Fruit fly (Drosophila melanogaster) whole organism, embryonic: ENCODE data around the gene Rab40.

Experiments used
- ATbp ChIP-seq: fragments of 200-800 bp; sonication (Bioruptor generic); optimal IDR thresholded peaks from 2 replicates; lab custom pipeline; 2017; ENCODE audit warnings: missing biosample characterization, mild to moderate bottlenecking, missing genetic modification characterization, missing genetic modification reagents
- CG10209 ChIP-seq: fragments of 200-800 bp; sonication (Bioruptor generic); optimal IDR thresholded peaks from 3 replicates; lab custom pipeline; 2017; ENCODE audit warnings: missing biosample characterization, mild to moderate bottlenecking, missing genetic modification characterization, missing genetic modification reagents
- CG10565 ChIP-seq: fragments of 200-800 bp; sonication (Bioruptor generic); optimal IDR thresholded peaks from 3 replicates; lab custom pipeline; 2016; ENCODE audit warnings: missing biosample characterization, mild to moderate bottlenecking, missing genetic modification characterization
- CG10654 ChIP-seq: fragments of 200-800 bp; sonication (Bioruptor generic); optimal IDR thresholded peaks from 2 replicates; lab custom pipeline; 2016; ENCODE audit warnings: missing biosample characterization, missing genetic modification characterization
- CG11504 ChIP-seq: fragments of 200-800 bp; sonication (Bioruptor generic); optimal IDR thresholded peaks from 3 replicates; lab custom pipeline; 2019; ENCODE audit warnings: missing biosample characterization, mild to moderate bottlenecking, missing genetic modification characterization, moderate library complexity
- CG11695 ChIP-seq: fragments of 200-800 bp; sonication (Bioruptor generic); IDR thresholded peaks from 3 replicates; pipeline ENCODE4 v1.3.6; 2022; ENCODE audit warnings: missing biosample characterization, missing genetic modification characterization
- CG12155 ChIP-seq: fragments of 200-800 bp; sonication (Bioruptor generic); optimal IDR thresholded peaks from 3 replicates; lab custom pipeline; 2016; ENCODE audit warnings: missing biosample characterization, missing genetic modification characterization
- CG12659 ChIP-seq: fragments of 200-800 bp; sonication (Bioruptor generic); optimal IDR thresholded peaks from 3 replicates; lab custom pipeline; 2017; ENCODE audit warnings: mild to moderate bottlenecking, missing biosample characterization, missing genetic modification reagents, missing genetic modification characterization
- CG14441 ChIP-seq: fragments of 200-800 bp; sonication (Bioruptor generic); IDR thresholded peaks from 2 replicates; pipeline ENCODE4 v1.3.6; 2022; ENCODE audit warnings: missing biosample characterization, missing genetic modification characterization
- CG15269 ChIP-seq: fragments of 200-800 bp; sonication (Bioruptor generic); optimal IDR thresholded peaks from 2 replicates; lab custom pipeline; 2018; ENCODE audit warnings: missing biosample characterization, mild to moderate bottlenecking, missing genetic modification characterization, moderate library complexity
- CG16813 ChIP-seq: fragments of 200-800 bp; sonication (Bioruptor generic); IDR thresholded peaks from 3 replicates; pipeline ENCODE4 v1.3.6; 2022; ENCODE audit warnings: missing biosample characterization, missing genetic modification characterization; ENCODE audit not compliant: partially characterized antibody
- CG18262 ChIP-seq: fragments of 200-800 bp; optimal IDR thresholded peaks from 3 replicates; lab custom pipeline; 2019; ENCODE audit warnings: missing biosample characterization, mild to moderate bottlenecking, missing genetic modification characterization, moderate library complexity
- CG18476 ChIP-seq: fragments of 200-800 bp; sonication (Bioruptor generic); optimal IDR thresholded peaks from 2 replicates; lab custom pipeline; 2016; ENCODE audit warnings: missing biosample characterization, mild to moderate bottlenecking, missing genetic modification characterization
- CG2678 ChIP-seq: fragments of 200-800 bp; sonication (Bioruptor generic); optimal IDR thresholded peaks from 3 replicates; lab custom pipeline; 2019; ENCODE audit warnings: missing biosample characterization, mild to moderate bottlenecking, missing genetic modification characterization, moderate library complexity
- CG2889 ChIP-seq: fragments of 200-800 bp; sonication (Bioruptor generic); IDR thresholded peaks from 3 replicates; pipeline ENCODE4 v1.3.6; 2022; ENCODE audit warnings: missing biosample characterization, missing genetic modification characterization
- CG34224 ChIP-seq: fragments of 200-800 bp; sonication (Bioruptor generic); IDR thresholded peaks from 3 replicates; pipeline ENCODE4 v1.3.6; 2022; ENCODE audit warnings: missing biosample characterization, missing genetic modification characterization; ENCODE audit not compliant: partially characterized antibody
- CG43689 ChIP-seq: fragments of 200-800 bp; sonication (Bioruptor generic); IDR thresholded peaks from 2 replicates; pipeline ENCODE4 v1.3.6; 2022; ENCODE audit warnings: missing biosample characterization, missing genetic modification characterization
- CG5180 ChIP-seq: fragments of 200-800 bp; sonication (Bioruptor generic); optimal IDR thresholded peaks from 3 replicates; lab custom pipeline; 2017; ENCODE audit warnings: missing biosample characterization, missing genetic modification characterization, mild to moderate bottlenecking, moderate library complexity, missing genetic modification reagents
- CG5953 ChIP-seq: fragments of 200-800 bp; sonication (Bioruptor generic); IDR thresholded peaks from 2 replicates; pipeline ENCODE4 v1.3.6; 2022; ENCODE audit warnings: missing biosample characterization, missing genetic modification characterization
- CG6813 ChIP-seq: fragments of 200-800 bp; sonication (Bioruptor generic); optimal IDR thresholded peaks from 2 replicates; lab custom pipeline; 2017; ENCODE audit warnings: missing biosample characterization, missing genetic modification characterization, mild to moderate bottlenecking, moderate library complexity, missing genetic modification reagents
- CG8478 ChIP-seq: fragments of >200 bp; optimal IDR thresholded peaks from 2 replicates; lab custom pipeline; 2018
- CG8924 ChIP-seq: fragments of 200-800 bp; optimal IDR thresholded peaks from 3 replicates; lab custom pipeline; 2019; ENCODE audit warnings: missing biosample characterization, mild to moderate bottlenecking, missing genetic modification characterization, moderate library complexity
- Doc2 ChIP-seq: fragments of 200-800 bp; sonication (Bioruptor generic); IDR thresholded peaks from 2 replicates; pipeline ENCODE4 v1.3.6; 2022; ENCODE audit warnings: missing biosample characterization, missing genetic modification characterization
- Gsc ChIP-seq: fragments of 200-800 bp; sonication (Bioruptor generic); IDR thresholded peaks from 2 replicates; pipeline ENCODE4 v1.3.6; 2022; ENCODE audit warnings: missing biosample characterization, missing genetic modification characterization
- HHEX ChIP-seq: fragments of 200-800 bp; sonication (Bioruptor generic); optimal IDR thresholded peaks from 3 replicates; lab custom pipeline; 2017; ENCODE audit warnings: missing biosample characterization, mild to moderate bottlenecking, missing genetic modification characterization, missing genetic modification reagents
- Hey ChIP-seq: fragments of 200-800 bp; sonication (Bioruptor generic); optimal IDR thresholded peaks from 3 replicates; lab custom pipeline; 2018; ENCODE audit warnings: missing biosample characterization, mild to moderate bottlenecking, missing genetic modification characterization
- Meics ChIP-seq: fragments of 200-800 bp; sonication (Bioruptor generic); optimal IDR thresholded peaks from 2 replicates; lab custom pipeline; 2017; ENCODE audit warnings: missing biosample characterization, mild to moderate bottlenecking, missing genetic modification characterization
- NC2α ChIP-seq: fragments of 200-800 bp; sonication (Bioruptor generic); optimal IDR thresholded peaks from 2 replicates; lab custom pipeline; 2016; ENCODE audit warnings: missing biosample characterization, missing genetic modification characterization
- NK7.1 ChIP-seq: fragments of 200-800 bp; sonication (Bioruptor generic); optimal IDR thresholded peaks from 3 replicates; lab custom pipeline; 2016; ENCODE audit warnings: missing biosample characterization, missing genetic modification characterization
- Nf-YC ChIP-seq: fragments of 200-800 bp; optimal IDR thresholded peaks from 3 replicates; lab custom pipeline; 2019; ENCODE audit warnings: missing biosample characterization, mild to moderate bottlenecking, missing genetic modification characterization, moderate library complexity
- NfI ChIP-seq: fragments of 200-800 bp; sonication (Bioruptor generic); optimal IDR thresholded peaks from 3 replicates; lab custom pipeline; 2018; ENCODE audit warnings: missing biosample characterization, mild to moderate bottlenecking, missing genetic modification characterization, moderate library complexity
- Side ChIP-seq: fragments of 200-800 bp; sonication (Bioruptor generic); optimal IDR thresholded peaks from 2 replicates; lab custom pipeline; 2016; ENCODE audit warnings: missing biosample characterization, missing genetic modification characterization
- Sin3A ChIP-seq: fragments of >200 bp; optimal IDR thresholded peaks from 2 replicates; lab custom pipeline; 2018
- amos ChIP-seq: fragments of 200-800 bp; sonication (Bioruptor generic); IDR thresholded peaks from 2 replicates; pipeline ENCODE4 v1.3.6; 2022; ENCODE audit warnings: missing biosample characterization, missing genetic modification characterization; ENCODE audit not compliant: partially characterized antibody
- bbx ChIP-seq: fragments of 200-800 bp; sonication (Bioruptor generic); IDR thresholded peaks from 2 replicates; pipeline ENCODE4 v1.3.6; 2022; ENCODE audit warnings: missing biosample characterization, missing genetic modification characterization; ENCODE audit not compliant: partially characterized antibody
- bcd ChIP-seq: fragments of 200-800 bp; sonication (Bioruptor generic); optimal IDR thresholded peaks from 2 replicates; lab custom pipeline; 2017; ENCODE audit warnings: missing biosample characterization, mild to moderate bottlenecking, missing genetic modification characterization
- bowl ChIP-seq: fragments of 200-800 bp; sonication (Bioruptor generic); IDR thresholded peaks from 2 replicates; pipeline ENCODE4 v1.3.6; 2022; ENCODE audit warnings: missing biosample characterization, missing genetic modification characterization
- bsh ChIP-seq, 2 experiments: fragments of 200-800 bp; sonication (Bioruptor generic); optimal IDR thresholded peaks; 2 replicates each; lab custom pipeline; 2017 to 2018; ENCODE audit warnings: mild to moderate bottlenecking in 2 of 2, missing biosample characterization in 2 of 2, missing genetic modification characterization in 2 of 2, moderate library complexity in 1 of 2
- dmrt11E ChIP-seq: fragments of 200-800 bp; sonication (Bioruptor generic); optimal IDR thresholded peaks from 3 replicates; lab custom pipeline; 2018; ENCODE audit warnings: missing biosample characterization, mild to moderate bottlenecking, missing genetic modification characterization, moderate library complexity
- en ChIP-seq: fragments of 200-800 bp; sonication (Bioruptor generic); optimal IDR thresholded peaks from 2 replicates; lab custom pipeline; 2016; ENCODE audit warnings: missing biosample characterization, missing genetic modification characterization
- fd3F ChIP-seq: fragments of 200-800 bp; sonication (Bioruptor generic); optimal IDR thresholded peaks from 2 replicates; lab custom pipeline; 2018; ENCODE audit warnings: missing biosample characterization, mild to moderate bottlenecking, missing genetic modification characterization, moderate library complexity
- fd96Cb ChIP-seq: fragments of 200-800 bp; sonication (Bioruptor generic); optimal IDR thresholded peaks from 2 replicates; lab custom pipeline; 2018; ENCODE audit warnings: missing biosample characterization, mild to moderate bottlenecking, missing genetic modification characterization, moderate library complexity
- gcm2 ChIP-seq: fragments of 200-800 bp; sonication (Bioruptor generic); optimal IDR thresholded peaks from 2 replicates; lab custom pipeline; 2016; ENCODE audit warnings: missing biosample characterization, missing genetic modification characterization
- gem ChIP-seq: fragments of 200-800 bp; sonication (Bioruptor generic); optimal IDR thresholded peaks from 2 replicates; lab custom pipeline; 2019; ENCODE audit warnings: missing biosample characterization, mild to moderate bottlenecking, missing genetic modification characterization, moderate library complexity
- gro ChIP-seq: fragments of 200-800 bp; sonication (Bioruptor generic); optimal IDR thresholded peaks from 2 replicates; lab custom pipeline; 2016; ENCODE audit warnings: missing biosample characterization, missing genetic modification characterization
- nerfin-2 ChIP-seq: fragments of 200-800 bp; sonication (Bioruptor generic); IDR thresholded peaks from 2 replicates; pipeline ENCODE4 v1.3.6; 2022; ENCODE audit warnings: missing biosample characterization, missing genetic modification characterization; ENCODE audit not compliant: partially characterized antibody
- repo ChIP-seq: fragments of 200-800 bp; sonication (Bioruptor generic); optimal IDR thresholded peaks from 2 replicates; lab custom pipeline; 2016; ENCODE audit warnings: missing biosample characterization, missing genetic modification characterization
- tna ChIP-seq: fragments of 200-800 bp; sonication (Bioruptor generic); IDR thresholded peaks from 2 replicates; pipeline ENCODE4 v1.3.6; 2022; ENCODE audit warnings: missing biosample characterization, missing genetic modification characterization; ENCODE audit not compliant: partially characterized antibody
- toy ChIP-seq: fragments of 200-800 bp; sonication (Bioruptor generic); IDR thresholded peaks from 2 replicates; pipeline ENCODE4 v1.3.6; 2022; ENCODE audit warnings: missing biosample characterization, missing genetic modification characterization
- wor ChIP-seq: fragments of 200-800 bp; sonication (Bioruptor generic); IDR thresholded peaks from 2 replicates; pipeline ENCODE4 v1.3.6; 2022; ENCODE audit warnings: missing biosample characterization, missing genetic modification characterization

The Rab40 gene

dm6 chrX:12473953-12474468 is 11.1 kb upstream of the Rab40 start (continued):
- no peak for TF ChIP-seq Hey (tag; lab: Kevin White, UChicago)
- peak; percentile 45 for TF ChIP-seq CG6813 (GFP tag; lab: Kevin White, UChicago)
- peak; percentile 78 for TF ChIP-seq NfI (GFP tag; lab: Kevin White, UChicago)
- TF ChIP-seq CG14441 (GFP tag; lab: Robert Waterston, UW): peak; percentile 76
- TF ChIP-seq Gsc (GFP tag; lab: Robert Waterston, UW): no peak
- no peak for TF ChIP-seq CG34224 (GFP tag; lab: Robert Waterston, UW)
- TF ChIP-seq bcd (GFP tag; lab: Kevin White, UChicago): peak; percentile 76
- peak; percentile 79 for TF ChIP-seq CG11695
- no peak for TF ChIP-seq gcm2 (GFP tag; lab: Kevin White, UChicago)
- no peak for TF ChIP-seq CG10565 (GFP tag; lab: Kevin White, UChicago)
- TF ChIP-seq CG5180 (GFP tag; lab: Kevin White, UChicago): peak; percentile 53
- peak; percentile 93 for TF ChIP-seq CG2678 (tag; lab: Kevin White, UChicago)
- TF ChIP-seq CG10654 (GFP tag; lab: Kevin White, UChicago): peak; percentile 38
- TF ChIP-seq CG18476 (GFP tag; lab: Kevin White, UChicago): peak; percentile 58
- peak; percentile 46; the same call in 1 of the 3 replicates for TF ChIP-seq CG2889 (GFP tag; lab: Robert Waterston, UW)
- no peak for TF ChIP-seq tna (GFP tag; lab: Robert Waterston, UW)
- no peak for TF ChIP-seq bbx (GFP tag; lab: Robert Waterston, UW)
- TF ChIP-seq fd96Cb (tag; lab: Kevin White, UChicago): peak; percentile 80
- TF ChIP-seq bowl (GFP tag; lab: Robert Waterston, UW): no peak
- TF ChIP-seq Sin3A (lab: Kevin White, UChicago): no peak
- no peak for TF ChIP-seq CG43689 (GFP tag; lab: Robert Waterston, UW)
- peak; percentile 11 for TF ChIP-seq ATbp (GFP tag; lab: Kevin White, UChicago)
- peak in 1 of 2 experiments; percentile 80 for TF ChIP-seq bsh (GFP tag; optimal IDR thresholded peaks at IDR 0.05; lab: Kevin White, UChicago)
- TF ChIP-seq CG15269: peak; percentile 92
- peak; percentile 78 for TF ChIP-seq CG10209
- no peak for TF ChIP-seq Side (GFP tag; lab: Kevin White, UChicago)
- peak; percentile 84 for TF ChIP-seq Meics
- TF ChIP-seq repo (GFP tag; lab: Kevin White, UChicago): no peak
- peak; percentile 85 for TF ChIP-seq CG18262
- TF ChIP-seq gem: peak; percentile 92
- TF ChIP-seq NC2α: no peak
- peak; percentile 89 for TF ChIP-seq CG8924 (tag; lab: Kevin White, UChicago)
- TF ChIP-seq CG12155: peak; percentile 69
- no peak for TF ChIP-seq en (GFP tag; lab: Kevin White, UChicago)
- TF ChIP-seq HHEX (GFP tag; lab: Kevin White, UChicago): peak; percentile 70
- 0 out of 2 replicates have a peak, but pooled peaks have one; percentile 7 for TF ChIP-seq Doc2 (GFP tag; lab: Robert Waterston, UW)
- 0 out of 2 replicates have a peak, but pooled peaks have one; percentile 19 for TF ChIP-seq toy
- TF ChIP-seq amos (GFP tag; lab: Robert Waterston, UW): no peak
- peak; percentile 47 for TF ChIP-seq gro (GFP tag; lab: Kevin White, UChicago)
- TF ChIP-seq nerfin-2 (GFP tag; lab: Robert Waterston, UW): no peak
- TF ChIP-seq NK7.1: no peak
- peak; percentile 76 for TF ChIP-seq fd3F (GFP tag; lab: Kevin White, UChicago)
- TF ChIP-seq CG5953 (GFP tag; lab: Robert Waterston, UW): peak; percentile 24; the same call in 1 of the 2 replicates
- no peak for TF ChIP-seq CG8478
- peak; percentile 86 for TF ChIP-seq Nf-YC (tag; lab: Kevin White, UChicago)
- TF ChIP-seq CG16813 (GFP tag; lab: Robert Waterston, UW): no peak
- peak; percentile 68 for TF ChIP-seq dmrt11E (tag; lab: Kevin White, UChicago)
- peak; percentile 83 for TF ChIP-seq CG12659 (GFP tag; lab: Kevin White, UChicago)
- TF ChIP-seq wor: peak; percentile 56
- peak; percentile 87 for TF ChIP-seq CG11504 (tag; lab: Kevin White, UChicago)
